Worm (Caenorhabditis elegans): ENCODE results near the gene T28A11.17.

- no peak for TF ChIP-seq tlf-1 (GFP tag; optimal IDR thresholded peaks at IDR 0.05)
- TF ChIP-seq K11D2.4 (GFP tag; IDR thresholded peaks at IDR 0.05) = no peak
- no peak for TF ChIP-seq F10E7.11 (tag; optimal IDR thresholded peaks at IDR 0.05)
Observed at ce11 chrV:3266189-3266588, at the start of gene T28A11.17.
